Fruit fly (Drosophila melanogaster) whole organism, pupa: ENCODE measurements around the gene CG17361.

ENCODE experiments used
- CG12605 ChIP-seq: fragments of 200-800 bp; sonication (Bioruptor generic); IDR thresholded peaks from 2 replicates; pipeline ENCODE4 v1.3.6; 2022; ENCODE audit warnings: missing biosample characterization, missing genetic modification characterization
- CG13204 ChIP-seq: fragments of 200-800 bp; sonication (Bioruptor generic); optimal IDR thresholded peaks from 2 replicates; lab custom pipeline; 2018; ENCODE audit warnings: missing biosample characterization, mild to moderate bottlenecking, missing genetic modification characterization, moderate library complexity
- CG14655 ChIP-seq: fragments of 200-800 bp; sonication (Bioruptor generic); optimal IDR thresholded peaks from 3 replicates; lab custom pipeline; 2017; ENCODE audit warnings: mild to moderate bottlenecking, missing biosample characterization, missing genetic modification reagents, missing genetic modification characterization
- CG17806 ChIP-seq: fragments of 200-800 bp; sonication (Bioruptor generic); optimal IDR thresholded peaks from 2 replicates; lab custom pipeline; 2018; ENCODE audit warnings: missing biosample characterization, mild to moderate bottlenecking, missing genetic modification characterization, moderate library complexity
- CG32121 ChIP-seq: fragments of 200-800 bp; sonication (Bioruptor generic); IDR thresholded peaks from 2 replicates; pipeline ENCODE4 v1.3.6; 2022; ENCODE audit warnings: missing biosample characterization, missing genetic modification characterization
- CG8159 ChIP-seq: fragments of 200-800 bp; sonication (Bioruptor generic); optimal IDR thresholded peaks from 3 replicates; lab custom pipeline; 2018; ENCODE audit warnings: missing biosample characterization, mild to moderate bottlenecking, missing genetic modification characterization, moderate library complexity
- EcR ChIP-seq: fragments of 200-800 bp; sonication (Bioruptor generic); optimal IDR thresholded peaks from 3 replicates; lab custom pipeline; 2019; ENCODE audit warnings: missing biosample characterization, missing genetic modification characterization, mild to moderate bottlenecking, moderate library complexity, missing genetic modification reagents
- Pif1A ChIP-seq: fragments of 200-800 bp; sonication (Bioruptor generic); optimal IDR thresholded peaks from 3 replicates; lab custom pipeline; 2016; ENCODE audit warnings: missing biosample characterization, missing genetic modification characterization
- Pif1B ChIP-seq: fragments of 200-800 bp; sonication (Bioruptor generic); optimal IDR thresholded peaks from 3 replicates; lab custom pipeline; 2016; ENCODE audit warnings: missing biosample characterization, missing genetic modification characterization
- Snoo ChIP-seq: fragments of 200-800 bp; sonication (Bioruptor generic); optimal IDR thresholded peaks from 3 replicates; lab custom pipeline; 2017; ENCODE audit warnings: missing biosample characterization, mild to moderate bottlenecking, missing genetic modification characterization, inconsistent platforms
- fd96Ca ChIP-seq: fragments of 200-800 bp; sonication (Bioruptor generic); IDR thresholded peaks from 3 replicates; pipeline ENCODE4 v1.3.6; 2022; ENCODE audit warnings: missing biosample characterization, missing genetic modification characterization
- gl ChIP-seq: fragments of 200-800 bp; sonication (Bioruptor generic); optimal IDR thresholded peaks from 2 replicates; lab custom pipeline; 2018; ENCODE audit warnings: missing biosample characterization, mild to moderate bottlenecking, missing genetic modification characterization
- rn ChIP-seq: fragments of 200-800 bp; sonication (Bioruptor generic); IDR thresholded peaks from 2 replicates; pipeline ENCODE4 v1.3.6; 2022; ENCODE audit warnings: missing biosample characterization, missing genetic modification characterization

DNA sequence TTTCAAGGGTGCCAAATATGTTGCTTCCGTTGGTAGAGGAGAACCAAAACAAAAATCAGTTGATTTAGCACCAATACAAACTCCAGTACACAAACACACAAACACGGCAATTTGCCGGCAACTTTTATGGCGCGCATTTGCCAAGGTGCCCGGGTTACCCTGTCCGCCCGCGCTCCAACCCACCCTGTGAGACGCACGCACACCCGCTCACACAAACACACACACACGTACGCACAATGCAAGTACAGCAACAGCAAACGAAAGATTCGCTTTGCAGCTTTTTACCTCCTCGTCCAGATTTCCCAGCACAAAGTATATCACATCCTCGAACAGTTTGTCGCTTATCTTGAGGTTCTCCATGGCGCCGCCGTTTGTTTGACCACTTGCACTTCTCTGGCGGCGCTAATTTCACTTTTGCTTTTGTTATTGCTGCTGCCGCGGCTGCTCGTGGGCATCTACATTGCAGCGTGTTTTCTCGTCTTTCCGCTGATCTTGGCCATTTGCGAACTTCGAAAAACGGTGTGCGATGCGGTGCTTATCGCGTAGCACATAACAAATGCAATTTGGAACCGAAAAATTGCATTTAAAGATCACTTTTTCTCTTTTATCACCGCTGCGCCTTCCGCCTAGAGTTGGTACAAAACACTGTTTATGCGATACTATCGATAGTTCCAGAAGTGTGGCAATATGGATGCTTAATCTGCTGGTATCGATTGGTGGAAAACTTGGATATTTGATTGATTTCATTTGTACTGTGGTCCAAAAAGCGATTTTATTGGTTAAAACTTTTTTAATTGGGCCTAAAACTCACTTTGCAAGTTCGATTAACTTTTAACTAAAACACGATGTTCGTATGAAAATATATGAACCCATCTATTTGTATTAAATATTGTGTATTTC is 31.7 kb downstream of the CG17361 start, which contains the start of gene Ptip:
- TF ChIP-seq gl (peak; percentile 40), Pif1A (GFP tag; lab: Kevin White, UChicago) (no peak), CG17806 (tag; lab: Kevin White, UChicago) (no peak), rn (GFP tag; lab: Robert Waterston, UW) (no peak), EcR (GFP tag; lab: Kevin White, UChicago) (no peak), fd96Ca (GFP tag; lab: Robert Waterston, UW) (no peak; the same call in 2 of the 3 replicates), Pif1B (GFP tag; lab: Kevin White, UChicago) (no peak), CG12605 (GFP tag; lab: Robert Waterston, UW) (peak; percentile 66), CG13204 (GFP tag; lab: Kevin White, UChicago) (no peak), Snoo (tag; lab: Kevin White, UChicago) (no peak), CG8159 (no peak), CG14655 (GFP tag; lab: Kevin White, UChicago) (no peak), CG32121 (GFP tag; lab: Robert Waterston, UW) (peak; percentile 49; the same call in 1 of the 2 replicates)
